Worm (Caenorhabditis elegans): ENCODE measurements around the gene atfs-1.

atfs-1 gene

ce11 chrV:14176572-14176971 lies 16.9 kb upstream of the atfs-1 start:
- TF ChIP-seq bed-3 (GFP tag; optimal IDR thresholded peaks at IDR 0.05): no peak
- no peak for TF ChIP-seq blmp-1 (tag; optimal IDR thresholded peaks at IDR 0.05)
- TF ChIP-seq sem-2 (GFP tag; optimal IDR thresholded peaks at IDR 0.05): no peak
- TF ChIP-seq zip-8 (tag; optimal IDR thresholded peaks at IDR 0.05): no peak
- no peak for TF ChIP-seq drap-1 (GFP tag; optimal IDR thresholded peaks at IDR 0.05)
- no peak for TF ChIP-seq cnd-1 (tag; optimal IDR thresholded peaks at IDR 0.05)
- no peak for TF ChIP-seq tbx-8 (GFP tag; optimal IDR thresholded peaks at IDR 0.05)
- no peak for TF ChIP-seq mab-5 (tag; optimal IDR thresholded peaks at IDR 0.05)
- TF ChIP-seq lin-32 (GFP tag; optimal IDR thresholded peaks at IDR 0.05): no peak
- TF ChIP-seq ces-1 (GFP tag; optimal IDR thresholded peaks at IDR 0.05): no peak

ce11 chrV:14177657-14178129 lies 15.8 kb upstream of the atfs-1 start, which contains the start of gene ceh-74:
TSS of gene ceh-74 (plus strand) at chrV:14178079.
- no peak for TF ChIP-seq tbx-8 (GFP tag; optimal IDR thresholded peaks at IDR 0.05)
- TF ChIP-seq mep-1 (tag; optimal IDR thresholded peaks at IDR 0.05): peak; percentile 32

DNA sequence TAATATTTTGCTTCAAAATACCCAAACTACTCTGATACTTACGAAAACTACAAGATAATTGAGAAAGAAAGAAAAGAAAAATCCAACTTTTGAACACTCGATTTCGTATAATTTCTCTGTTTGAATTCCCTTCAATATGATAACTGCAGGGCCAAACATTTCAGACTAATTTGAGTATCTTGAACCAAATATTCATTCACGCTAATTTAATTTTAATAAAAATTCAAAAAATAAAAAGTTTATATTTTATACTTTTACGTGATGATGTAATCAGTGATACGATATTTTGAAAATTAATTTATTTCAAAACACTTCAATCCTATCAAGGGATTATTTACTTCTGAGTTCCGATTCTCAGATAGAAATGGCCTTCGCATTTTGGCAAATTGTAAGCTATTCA lies 13.5 kb upstream of the atfs-1 start, which contains the start of gene ZC376.8:
TSS of gene ZC376.8 (plus strand) at position 301 of the 400 bp plus-strand sequence.
- no peak for TF ChIP-seq mep-1 (tag; optimal IDR thresholded peaks at IDR 0.05)

- TF ChIP-seq ces-1 (GFP tag; optimal IDR thresholded peaks at IDR 0.05): no peak
- no peak for TF ChIP-seq ceh-83 (GFP tag; optimal IDR thresholded peaks at IDR 0.05)
- no peak for TF ChIP-seq unc-62 (GFP tag; optimal IDR thresholded peaks at IDR 0.05)
- TF ChIP-seq lin-32 (GFP tag; optimal IDR thresholded peaks at IDR 0.05): no peak
- no peak for TF ChIP-seq zip-8 (tag; optimal IDR thresholded peaks at IDR 0.05)
- TF ChIP-seq nhr-28 (tag; optimal IDR thresholded peaks at IDR 0.05): no peak
These were observed 10.6 kb upstream of the atfs-1 start, which contains the start of gene cest-2.3 for ce11 chrV:14182860-14183259. TSS of gene cest-2.3 (minus strand) at chrV:14182960.

DNA sequence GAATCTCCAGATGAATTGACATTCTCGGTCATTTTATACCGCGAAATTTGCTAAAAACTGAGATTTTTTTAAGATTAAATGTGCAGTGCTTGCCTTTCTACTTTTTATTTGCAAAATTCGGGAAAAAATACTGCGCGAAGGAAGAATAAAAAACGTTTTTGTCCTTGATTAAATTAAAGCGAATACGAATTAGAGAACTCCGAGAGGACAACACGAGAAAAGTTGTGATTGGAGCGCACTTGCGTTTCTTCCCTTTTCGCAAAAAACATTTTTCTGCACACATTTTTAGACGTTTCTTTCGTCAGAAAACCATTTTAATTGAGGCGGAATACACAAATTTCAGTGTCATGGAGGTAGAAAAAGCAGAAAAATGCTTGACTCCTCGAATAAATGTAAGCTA lies 8.0 kb upstream of the atfs-1 start, which contains the start of the genes trm-1 and ints-2:
TSS of gene trm-1 (minus strand) at position 175 of the 400 bp plus-strand sequence.
TSS of gene ints-2 (plus strand) at position 249 of the 400 bp plus-strand sequence.
- TF ChIP-seq flh-1 (GFP tag; optimal IDR thresholded peaks at IDR 0.05): no peak
- TF ChIP-seq sptf-1 (tag; optimal IDR thresholded peaks at IDR 0.05): peak; percentile 11
- peak; percentile 12 for TF ChIP-seq lin-13 (tag; optimal IDR thresholded peaks at IDR 0.05)
- TF ChIP-seq ces-1 (GFP tag; optimal IDR thresholded peaks at IDR 0.05): peak; percentile 96
- no peak for TF ChIP-seq unc-62 (GFP tag; optimal IDR thresholded peaks at IDR 0.05)
- no peak for TF ChIP-seq ztf-11 (tag; optimal IDR thresholded peaks at IDR 0.05)
- TF ChIP-seq mep-1 (tag; optimal IDR thresholded peaks at IDR 0.05): peak; percentile 1
- no peak for TF ChIP-seq zip-8 (tag; optimal IDR thresholded peaks at IDR 0.05)
- peak; percentile 34 for TF ChIP-seq unc-120 (tag; optimal IDR thresholded peaks at IDR 0.05; ENCODE audit: poor library complexity, severe bottlenecking)
- no peak for TF ChIP-seq nhr-2 (tag; optimal IDR thresholded peaks at IDR 0.05)
- TF ChIP-seq nhr-28 (tag; optimal IDR thresholded peaks at IDR 0.05): no peak
- TF ChIP-seq hlh-1 (tag; optimal IDR thresholded peaks at IDR 0.05): no peak
- no peak for TF ChIP-seq lin-32 (GFP tag; optimal IDR thresholded peaks at IDR 0.05)
- no peak for TF ChIP-seq blmp-1 (tag; optimal IDR thresholded peaks at IDR 0.05)
- peak; percentile 36 for TF ChIP-seq lsy-2 (tag; optimal IDR thresholded peaks at IDR 0.05)
- no peak for TF ChIP-seq snpc-4 (tag; optimal IDR thresholded peaks at IDR 0.05)

ce11 chrV:14187104-14187503 lies 6.4 kb upstream of the atfs-1 start:
- TF ChIP-seq ces-1 (GFP tag; optimal IDR thresholded peaks at IDR 0.05): no peak
- no peak for TF ChIP-seq bed-3 (GFP tag; optimal IDR thresholded peaks at IDR 0.05)
- TF ChIP-seq mls-2 (tag; optimal IDR thresholded peaks at IDR 0.05): no peak
- TF ChIP-seq drap-1 (GFP tag; optimal IDR thresholded peaks at IDR 0.05): no peak

ce11 chrV:14192870-14193269 lies 593 bp upstream of the atfs-1 start:
- TF ChIP-seq bed-3 (GFP tag; optimal IDR thresholded peaks at IDR 0.05) (no peak), sem-2 (GFP tag; optimal IDR thresholded peaks at IDR 0.05) (no peak), mls-2 (tag; optimal IDR thresholded peaks at IDR 0.05) (no peak), ces-1 (GFP tag; optimal IDR thresholded peaks at IDR 0.05) (no peak), ceh-39 (tag; optimal IDR thresholded peaks at IDR 0.05) (no peak)

ce11 chrV:14194514-14194913 lies 1.1 kb downstream of the atfs-1 start:
- no peak for TF ChIP-seq flh-1 (GFP tag; optimal IDR thresholded peaks at IDR 0.05)

Measured in whole organism, mixed stage, embryonic.